Fruit fly (Drosophila melanogaster): ENCODE data around the gene CG34332.

The CG34332 gene

dm6 chrX:20166484-20167038, 25.8 kb downstream of the CG34332 start, which contains the start of gene CG9577 (continued):
- no peak for TF ChIP-seq Sox102F (GFP tag; optimal IDR thresholded peaks at IDR 0.05)
- no peak for TF ChIP-seq pdm3 (GFP tag; optimal IDR thresholded peaks at IDR 0.05)
- TF ChIP-seq CG6792 (GFP tag; optimal IDR thresholded peaks at IDR 0.05), result no peak
- TF ChIP-seq Gug (GFP tag; IDR thresholded peaks at IDR 0.05), result no peak
- TF ChIP-seq fd59A (GFP tag; optimal IDR thresholded peaks at IDR 0.05), result no peak
- TF ChIP-seq CG6276 (GFP tag; optimal IDR thresholded peaks at IDR 0.05), result peak; percentile 89
- TF ChIP-seq Blimp-1 (GFP tag; optimal IDR thresholded peaks at IDR 0.05), result peak; percentile 11
- peak; percentile 75 for TF ChIP-seq CG16779 (tag; optimal IDR thresholded peaks at IDR 0.05)
- peak; percentile 87 for TF ChIP-seq CG6808 (GFP tag; optimal IDR thresholded peaks at IDR 0.05)
- TF ChIP-seq Sox14 (GFP tag; optimal IDR thresholded peaks at IDR 0.05), result peak; percentile 25
- TF ChIP-seq CG11294 (GFP tag; IDR thresholded peaks at IDR 0.05), result no peak
- no peak for TF ChIP-seq CG4318 (GFP tag; optimal IDR thresholded peaks at IDR 0.05)
- TF ChIP-seq CG6854 (GFP tag; optimal IDR thresholded peaks at IDR 0.05), result peak; percentile 89
- TF ChIP-seq Lpt (GFP tag; optimal IDR thresholded peaks at IDR 0.05), result no peak
- TF ChIP-seq salr (GFP tag; optimal IDR thresholded peaks at IDR 0.05), result peak in 1 of 2 experiments; percentile 36
- TF ChIP-seq Hr39 (GFP tag; optimal IDR thresholded peaks at IDR 0.05), result no peak
- peak; percentile 57; the same call in 2 of the 3 replicates for TF ChIP-seq CG8119 (GFP tag; IDR thresholded peaks at IDR 0.05)
- TF ChIP-seq svp (GFP tag), result peak; percentile 78
- no peak for TF ChIP-seq cyc (GFP tag; optimal IDR thresholded peaks at IDR 0.05)
- no peak for TF ChIP-seq fd85E (GFP tag; optimal IDR thresholded peaks at IDR 0.05)
- TF ChIP-seq Smox (GFP tag; optimal IDR thresholded peaks at IDR 0.05), result no peak
- TF ChIP-seq Hr38 (GFP tag; optimal IDR thresholded peaks at IDR 0.05), result no peak
- peak; percentile 12 for TF ChIP-seq CG3032 (tag; optimal IDR thresholded peaks at IDR 0.05)
- TF ChIP-seq Eip75B (GFP tag; optimal IDR thresholded peaks at IDR 0.05), result no peak
- peak; percentile 1 for TF ChIP-seq CG32006 (GFP tag; optimal IDR thresholded peaks at IDR 0.05)
- peak; percentile 68 for TF ChIP-seq spab (GFP tag; optimal IDR thresholded peaks at IDR 0.05)
- TF ChIP-seq topi (GFP tag; optimal IDR thresholded peaks at IDR 0.05), result no peak
- TF ChIP-seq net (GFP tag; optimal IDR thresholded peaks at IDR 0.05), result peak; percentile 48
- no peak for TF ChIP-seq OdsH (GFP tag; optimal IDR thresholded peaks at IDR 0.05)
- TF ChIP-seq CG34406 (GFP tag; optimal IDR thresholded peaks at IDR 0.05), result no peak
- no peak for TF ChIP-seq CG31627 (GFP tag; optimal IDR thresholded peaks at IDR 0.05)
- no peak for TF ChIP-seq Eip93F (GFP tag; optimal IDR thresholded peaks at IDR 0.05)
- TF ChIP-seq CG11902 (GFP tag; optimal IDR thresholded peaks at IDR 0.05), result no peak
- peak; percentile 12 for TF ChIP-seq dsx (GFP tag; optimal IDR thresholded peaks at IDR 0.05; ENCODE audit: poor library complexity, severe bottlenecking)
- TF ChIP-seq Hr4 (GFP tag; optimal IDR thresholded peaks at IDR 0.05), result no peak
- peak; percentile 93 to 94 for TF ChIP-seq ss (GFP tag; optimal IDR thresholded peaks at IDR 0.05)
- no peak for TF ChIP-seq achi (GFP tag; optimal IDR thresholded peaks at IDR 0.05)
- no peak for TF ChIP-seq CG10631 (GFP tag; optimal IDR thresholded peaks at IDR 0.05)
- TF ChIP-seq CG1621 (tag; optimal IDR thresholded peaks at IDR 0.05), result peak; percentile 71

- no peak for TF ChIP-seq spab (GFP tag; optimal IDR thresholded peaks at IDR 0.05)
- no peak for TF ChIP-seq Sox102F (GFP tag; optimal IDR thresholded peaks at IDR 0.05)
- TF ChIP-seq Hr39 (GFP tag; optimal IDR thresholded peaks at IDR 0.05), result no peak
- peak; percentile 52 for TF ChIP-seq fkh (GFP tag; optimal IDR thresholded peaks at IDR 0.05)
- no peak for TF ChIP-seq OdsH (GFP tag; optimal IDR thresholded peaks at IDR 0.05)
- TF ChIP-seq CG3032 (tag; optimal IDR thresholded peaks at IDR 0.05), result peak; percentile 25
- no peak for TF ChIP-seq CG6792 (GFP tag; optimal IDR thresholded peaks at IDR 0.05)
Observed at dm6 chrX:20169898-20170297, 29.1 kb downstream of the CG34332 start, which contains the start of the genes CG9581 and CG9578. Gene CG9581 (minus strand): TSS chrX:20169981. Gene CG9578 (plus strand): TSS chrX:20170222.
